Worm (Caenorhabditis elegans) whole organism, L1 larva: ENCODE data around the gene Y97E10AR.8.

ENCODE experiments used
- C34B4.2 ChIP-seq: sonication (generic microtip); optimal IDR thresholded peaks from 2 replicates; lab custom pipeline; 2017; ENCODE audit warnings: mild to moderate bottlenecking, missing genetic modification characterization, missing compliant biosample characterization
- alr-1 ChIP-seq: fragments of 200-800 bp; sonication (Bioruptor generic); optimal IDR thresholded peaks from 2 replicates; lab custom pipeline; 2018; ENCODE audit warnings: borderline replicate concordance, mild to moderate bottlenecking, missing genetic modification characterization, missing compliant biosample characterization
- aly-2 ChIP-seq: fragments of 150-350 bp; optimal IDR thresholded peaks from 2 replicates; lab custom pipeline; 2014; ENCODE audit warnings: missing biosample characterization, missing genetic modification characterization
- ama-1 ChIP-seq: fragments of 150-350 bp; optimal IDR thresholded peaks from 2 replicates; lab custom pipeline; 2014
- ceh-82 ChIP-seq, 3 experiments: fragments of 150-350 bp in 1 of 3; sonication (generic microtip) in 2 of 3; optimal IDR thresholded peaks; 2 replicates each; lab custom pipeline; 2014 to 2017; ENCODE audit warnings: missing biosample characterization in 3 of 3, missing genetic modification characterization in 3 of 3
- dpl-1 ChIP-seq, 3 experiments: fragments of 150-350 bp in 2 of 3; sonication (generic microtip) in 1 of 3; optimal IDR thresholded peaks; 2 replicates each; lab custom pipeline; 2014 to 2017; ENCODE audit warnings: missing biosample characterization in 3 of 3, missing genetic modification characterization in 3 of 3, missing genetic modification reagents in 3 of 3
- lin-39 ChIP-seq: fragments of 150-350 bp; optimal IDR thresholded peaks from 2 replicates; lab custom pipeline; 2014; ENCODE audit warnings: missing biosample characterization, missing genetic modification reagents, missing genetic modification characterization
- nhr-11 ChIP-seq: fragments of 150-350 bp; optimal IDR thresholded peaks from 2 replicates; lab custom pipeline; 2014; ENCODE audit warnings: missing biosample characterization, missing genetic modification characterization
- nhr-237 ChIP-seq: fragments of 150-350 bp; optimal IDR thresholded peaks from 2 replicates; lab custom pipeline; 2014; ENCODE audit warnings: missing biosample characterization, missing genetic modification characterization
- nhr-85 ChIP-seq: sonication (generic microtip); peaks from one replicate; lab custom pipeline; 2016; ENCODE audit warnings: missing genetic modification characterization, inconsistent platforms, missing compliant biosample characterization

DNA sequence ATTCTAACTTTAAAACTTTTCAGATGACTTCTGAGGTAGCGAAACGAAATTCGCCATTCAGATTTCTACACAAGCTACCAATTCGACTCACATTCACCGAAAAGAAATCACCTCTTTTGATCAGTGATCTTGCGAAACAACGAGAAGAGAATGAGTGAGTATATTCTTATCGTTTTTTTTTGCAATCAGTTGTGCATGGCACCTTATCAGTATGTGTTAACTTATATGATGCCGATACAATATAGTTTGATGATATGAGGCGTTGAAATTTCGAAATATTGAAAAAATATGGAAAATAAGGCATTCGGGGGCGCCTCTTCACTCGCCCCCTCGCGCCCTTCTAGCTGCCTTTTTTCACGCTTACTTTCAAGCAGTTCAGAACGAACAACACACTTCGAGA, 12.8 kb downstream of the Y97E10AR.8 start:
- no peak for TF ChIP-seq nhr-85 (tag; lab: Kevin White, UChicago)
- no peak for TF ChIP-seq alr-1 (tag; lab: Kevin White, UChicago)
- no peak for TF ChIP-seq ama-1 (lab: Kevin White, UChicago)
- no peak for TF ChIP-seq nhr-11 (tag; lab: Kevin White, UChicago)
- no peak for TF ChIP-seq ceh-82 (tag; optimal IDR thresholded peaks at IDR 0.05; lab: Kevin White, UChicago)
- TF ChIP-seq lin-39 (tag; lab: Kevin White, UChicago), result no peak
- no peak for TF ChIP-seq aly-2 (tag; lab: Kevin White, UChicago)
- TF ChIP-seq nhr-237, result no peak
- no peak for TF ChIP-seq C34B4.2
- no peak for TF ChIP-seq dpl-1 (GFP tag; optimal IDR thresholded peaks at IDR 0.05; lab: Kevin White, UChicago)
